Worm (Caenorhabditis elegans) whole organism, L4 larva: ENCODE measurements around the gene Y53G8AM.6.

ENCODE experiments used
- F49E8.2 ChIP-seq: sonication (generic microtip); optimal IDR thresholded peaks from 2 replicates; lab custom pipeline; 2016; ENCODE audit warnings: missing compliant biosample characterization, mild to moderate bottlenecking, missing genetic modification characterization, borderline replicate concordance
- T26A8.4 ChIP-seq: fragments of 200-800 bp; sonication (Bioruptor generic); IDR thresholded peaks from 2 replicates; pipeline ENCODE4 v1.3.6; 2022; ENCODE audit warnings: missing genetic modification characterization, missing compliant biosample characterization
- Y105C5A.15 ChIP-seq: fragments of 200-800 bp; sonication (Bioruptor generic); IDR thresholded peaks from 2 replicates; pipeline ENCODE4 v1.3.6; 2022; ENCODE audit warnings: missing genetic modification characterization, missing compliant biosample characterization
- Y48G9A.11 ChIP-seq: fragments of 200-800 bp; sonication (Bioruptor generic); IDR thresholded peaks from 2 replicates; pipeline ENCODE4 v1.3.6; 2022; ENCODE audit warnings: missing genetic modification reagents, missing genetic modification characterization, missing compliant biosample characterization
- Y75B8A.6 ChIP-seq: fragments of 200-800 bp; sonication (Bioruptor generic); IDR thresholded peaks from 2 replicates; pipeline ENCODE4 v1.3.6; 2022; ENCODE audit warnings: missing genetic modification reagents, missing genetic modification characterization, missing compliant biosample characterization
- ZK546.5 ChIP-seq, 2 experiments: sonication (generic microtip); optimal IDR thresholded peaks; 2 replicates each; lab custom pipeline; 2017; ENCODE audit warnings: missing biosample characterization in 2 of 2, missing genetic modification characterization in 2 of 2
- aha-1 ChIP-seq: fragments of 150-350 bp; peaks from one replicate; lab custom pipeline; 2014; ENCODE audit warnings: missing biosample characterization, missing genetic modification characterization
- aly-2 ChIP-seq: sonication (generic microtip); optimal IDR thresholded peaks from 2 replicates; lab custom pipeline; 2018; ENCODE audit warnings: missing biosample characterization, missing genetic modification characterization
- ama-1 ChIP-seq: fragments of 150-350 bp; optimal IDR thresholded peaks from 2 replicates; lab custom pipeline; 2014; ENCODE audit warnings: inconsistent platforms, mixed read lengths
- ceh-20 ChIP-seq: fragments of 200-800 bp; sonication (Bioruptor generic); IDR thresholded peaks from 2 replicates; pipeline ENCODE4 v1.3.6; 2022; ENCODE audit warnings: missing genetic modification reagents, missing genetic modification characterization, missing compliant biosample characterization
- ceh-28 ChIP-seq: fragments of 150-350 bp; optimal IDR thresholded peaks from 2 replicates; lab custom pipeline; 2014; ENCODE audit warnings: missing biosample characterization, missing genetic modification reagents, missing genetic modification characterization
- ctbp-1 ChIP-seq: fragments of 200-800 bp; sonication (Bioruptor generic); IDR thresholded peaks from 2 replicates; pipeline ENCODE4 v1.3.6; 2022; ENCODE audit warnings: missing genetic modification reagents, missing genetic modification characterization, missing compliant biosample characterization
- daf-12 ChIP-seq: fragments of 150-350 bp; optimal IDR thresholded peaks from 2 replicates; lab custom pipeline; 2014; ENCODE audit warnings: missing biosample characterization, missing genetic modification reagents, missing genetic modification characterization
- daf-19 ChIP-seq: fragments of 200-800 bp; sonication (Bioruptor generic); conservative IDR thresholded peaks from 2 replicates; pipeline ENCODE4 v1.3.6; 2022; ENCODE audit warnings: missing genetic modification characterization, missing compliant biosample characterization
- daf-8 ChIP-seq: fragments of 200-800 bp; sonication (Bioruptor generic); IDR thresholded peaks from 2 replicates; pipeline ENCODE4 v1.3.6; 2022; ENCODE audit warnings: missing genetic modification characterization, missing compliant biosample characterization
- dmd-9 ChIP-seq: fragments of 200-800 bp; sonication (Bioruptor generic); IDR thresholded peaks from 2 replicates; pipeline ENCODE4 v1.3.6; 2022; ENCODE audit warnings: missing genetic modification reagents, missing genetic modification characterization, missing compliant biosample characterization
- duxl-1 ChIP-seq: sonication (generic microtip); optimal IDR thresholded peaks from 2 replicates; lab custom pipeline; 2016; ENCODE audit warnings: mild to moderate bottlenecking, missing genetic modification characterization, moderate library complexity, missing compliant biosample characterization; ENCODE audit not compliant: poor library complexity
- egl-27 ChIP-seq: sonication (generic microtip); optimal IDR thresholded peaks from 3 replicates; lab custom pipeline; 2017; ENCODE audit warnings: missing biosample characterization, missing genetic modification reagents, missing genetic modification characterization
- egl-43 ChIP-seq: fragments of 200-800 bp; sonication (Bioruptor generic); IDR thresholded peaks from 2 replicates; pipeline ENCODE4 v1.3.6; 2022; ENCODE audit warnings: missing genetic modification reagents, missing genetic modification characterization, missing compliant biosample characterization
- fkh-10 ChIP-seq: fragments of 150-350 bp; optimal IDR thresholded peaks from 2 replicates; lab custom pipeline; 2014; ENCODE audit warnings: missing biosample characterization, missing genetic modification reagents, missing genetic modification characterization
- gei-8 ChIP-seq: fragments of 200-800 bp; sonication (Bioruptor generic); optimal IDR thresholded peaks from 2 replicates; lab custom pipeline; 2018; ENCODE audit warnings: mild to moderate bottlenecking, missing genetic modification characterization, missing compliant biosample characterization
- hif-1 ChIP-seq, 2 experiments: sonication (generic microtip); optimal IDR thresholded peaks; 2 replicates each; lab custom pipeline; 2016 to 2017; ENCODE audit warnings: missing compliant biosample characterization in 2 of 2, missing genetic modification characterization in 2 of 2, missing genetic modification reagents in 2 of 2, missing genotype in 2 of 2, mild to moderate bottlenecking in 1 of 2
- hmg-1.1 ChIP-seq: fragments of 200-800 bp; sonication (Bioruptor generic); IDR thresholded peaks from 2 replicates; pipeline ENCODE4 v1.3.6; 2022; ENCODE audit warnings: missing genetic modification reagents, missing genetic modification characterization, missing compliant biosample characterization
- jun-1 ChIP-seq: fragments of 150-350 bp; optimal IDR thresholded peaks from 2 replicates; lab custom pipeline; 2014; ENCODE audit warnings: missing biosample characterization, missing genetic modification reagents, missing genetic modification characterization
- lin-1 ChIP-seq: fragments of 200-800 bp; sonication (Bioruptor generic); IDR thresholded peaks from 2 replicates; pipeline ENCODE4 v1.3.6; 2022; ENCODE audit warnings: missing genetic modification reagents, missing genetic modification characterization, missing compliant biosample characterization
- lin-15B ChIP-seq: fragments of 150-350 bp; sonication (generic microtip); optimal IDR thresholded peaks from 3 replicates; lab custom pipeline; 2014; ENCODE audit warnings: missing biosample characterization, missing genetic modification characterization
- lin-38 ChIP-seq: fragments of 200-800 bp; sonication (Bioruptor generic); IDR thresholded peaks from 2 replicates; pipeline ENCODE4 v1.3.6; 2022; ENCODE audit warnings: missing genetic modification reagents, missing genetic modification characterization, missing compliant biosample characterization
- lir-3 ChIP-seq: sonication (generic microtip); optimal IDR thresholded peaks from 2 replicates; lab custom pipeline; 2016; ENCODE audit warnings: mild to moderate bottlenecking, missing genetic modification characterization, missing compliant biosample characterization
- mdt-29 ChIP-seq: fragments of 200-800 bp; sonication (Bioruptor generic); IDR thresholded peaks from 2 replicates; pipeline ENCODE4 v1.3.6; 2022; ENCODE audit warnings: missing genetic modification reagents, missing genetic modification characterization, missing compliant biosample characterization
- mxl-3 ChIP-seq: fragments of 200-800 bp; sonication (Bioruptor generic); optimal IDR thresholded peaks from 2 replicates; lab custom pipeline; 2018; ENCODE audit warnings: mild to moderate bottlenecking, missing genetic modification characterization, missing compliant biosample characterization
- nhr-10 ChIP-seq: fragments of 150-350 bp; optimal IDR thresholded peaks from 2 replicates; lab custom pipeline; 2014; ENCODE audit warnings: missing biosample characterization, missing genetic modification characterization
- nhr-11 ChIP-seq: fragments of 150-350 bp; optimal IDR thresholded peaks from 2 replicates; lab custom pipeline; 2014; ENCODE audit warnings: missing biosample characterization, missing genetic modification characterization
- nhr-77 ChIP-seq: fragments of 150-350 bp; optimal IDR thresholded peaks from 2 replicates; lab custom pipeline; 2014; ENCODE audit warnings: missing biosample characterization, missing genetic modification characterization
- php-3 ChIP-seq: fragments of 200-800 bp; sonication (Bioruptor generic); IDR thresholded peaks from 2 replicates; pipeline ENCODE4 v1.3.6; 2022; ENCODE audit warnings: missing genetic modification reagents, missing genetic modification characterization, missing compliant biosample characterization
- pqm-1 ChIP-seq: sonication (generic microtip); optimal IDR thresholded peaks from 2 replicates; lab custom pipeline; 2017; ENCODE audit warnings: missing biosample characterization, missing genetic modification characterization
- saeg-2 ChIP-seq: fragments of 200-800 bp; sonication (Bioruptor generic); IDR thresholded peaks from 2 replicates; pipeline ENCODE4 v1.3.6; 2022; ENCODE audit warnings: missing genetic modification reagents, missing genetic modification characterization, missing compliant biosample characterization
- sdz-12 ChIP-seq: fragments of 200-800 bp; sonication (Bioruptor generic); optimal IDR thresholded peaks from 2 replicates; lab custom pipeline; 2018; ENCODE audit warnings: mild to moderate bottlenecking, missing genetic modification characterization, missing compliant biosample characterization
- skn-1 ChIP-seq: fragments of 150-350 bp; optimal IDR thresholded peaks from 2 replicates; lab custom pipeline; 2014; ENCODE audit warnings: missing biosample characterization, missing genetic modification characterization
- snpc-1.2 ChIP-seq: fragments of 200-800 bp; sonication (Bioruptor generic); IDR thresholded peaks from 2 replicates; pipeline ENCODE4 v1.3.6; 2022; ENCODE audit warnings: missing genetic modification reagents, missing genetic modification characterization, missing compliant biosample characterization
- tra-1 ChIP-seq: fragments of 200-800 bp; sonication (Bioruptor generic); IDR thresholded peaks from 2 replicates; pipeline ENCODE4 v1.3.6; 2022; ENCODE audit warnings: missing genetic modification reagents, missing genetic modification characterization, missing compliant biosample characterization
- unc-39 ChIP-seq: sonication (generic microtip); optimal IDR thresholded peaks from 2 replicates; lab custom pipeline; 2017; ENCODE audit warnings: missing biosample characterization, missing genetic modification characterization
- vab-7 ChIP-seq: fragments of 200-800 bp; sonication (Bioruptor generic); IDR thresholded peaks from 2 replicates; pipeline ENCODE4 v1.3.6; 2022; ENCODE audit warnings: missing genetic modification reagents, missing genetic modification characterization, missing compliant biosample characterization
- zag-1 ChIP-seq: fragments of 150-350 bp; optimal IDR thresholded peaks from 2 replicates; lab custom pipeline; 2014; ENCODE audit warnings: missing biosample characterization, missing genetic modification characterization
- zfp-2 ChIP-seq: sonication (generic microtip); optimal IDR thresholded peaks from 2 replicates; lab custom pipeline; 2016; ENCODE audit warnings: mild to moderate bottlenecking, missing genetic modification characterization, missing compliant biosample characterization
- zip-11 ChIP-seq: fragments of 200-800 bp; sonication (Bioruptor generic); IDR thresholded peaks from 2 replicates; pipeline ENCODE4 v1.3.6; 2022; ENCODE audit warnings: missing genetic modification characterization, missing compliant biosample characterization
- zip-2 ChIP-seq: fragments of 150-350 bp; optimal IDR thresholded peaks from 2 replicates; lab custom pipeline; 2014; ENCODE audit warnings: missing biosample characterization, missing genetic modification characterization
- ztf-11 ChIP-seq: fragments of 150-350 bp; optimal IDR thresholded peaks from 2 replicates; lab custom pipeline; 2014; ENCODE audit warnings: missing biosample characterization, missing genetic modification characterization
- ztf-7 ChIP-seq: fragments of 150-350 bp; optimal IDR thresholded peaks from 2 replicates; lab custom pipeline; 2014; ENCODE audit warnings: missing biosample characterization, missing genetic modification characterization

Gene Y53G8AM.6

ce11 chrIII:3249038-3249420 lies 10.6 kb downstream of the Y53G8AM.6 start (continued):
- TF ChIP-seq hmg-1.1 (GFP tag; lab: Robert Waterston, UW) (peak; percentile 37), aly-2 (tag; lab: Kevin White, UChicago) (no peak), php-3 (GFP tag; lab: Robert Waterston, UW) (peak; percentile 60), T26A8.4 (GFP tag; lab: Robert Waterston, UW) (peak; percentile 74), ztf-7 (tag; lab: Kevin White, UChicago) (peak; percentile 11), fkh-10 (GFP tag; lab: Kevin White, UChicago) (no peak), ama-1 (lab: Kevin White, UChicago) (no peak), daf-12 (tag; lab: Kevin White, UChicago) (no peak), unc-39 (no peak), mxl-3 (GFP tag; lab: Kevin White, UChicago) (no peak), ZK546.5 (tag; optimal IDR thresholded peaks at IDR 0.05; lab: Kevin White, UChicago) (no peak), zfp-2 (tag; lab: Kevin White, UChicago) (peak; percentile 3), snpc-1.2 (GFP tag; lab: Robert Waterston, UW) (peak; percentile 60; the same call in 1 of the 2 replicates), tra-1 (GFP tag; lab: Robert Waterston, UW) (peak; percentile 83), mdt-29 (GFP tag; lab: Robert Waterston, UW) (peak; percentile 57; the same call in 1 of the 2 replicates), aha-1 (no peak), nhr-11 (tag; lab: Kevin White, UChicago) (no peak), saeg-2 (GFP tag; lab: Robert Waterston, UW) (0 out of 2 replicates have a peak, but pooled peaks have one; percentile 38), ceh-28 (tag; lab: Kevin White, UChicago) (no peak), zip-2 (no peak), dmd-9 (0 out of 2 replicates have a peak, but pooled peaks have one; percentile 19), ctbp-1 (peak; percentile 73), Y75B8A.6 (peak; percentile 58; the same call in 1 of the 2 replicates), egl-43 (GFP tag; lab: Robert Waterston, UW) (peak; percentile 87), nhr-10 (tag; lab: Kevin White, UChicago) (no peak), hif-1 (tag; optimal IDR thresholded peaks at IDR 0.05; lab: Kevin White, UChicago) (no peak), skn-1 (no peak), lin-1 (GFP tag; lab: Robert Waterston, UW) (peak; percentile 14; the same call in 1 of the 2 replicates), sdz-12 (peak; percentile 16), zip-11 (no peak), Y48G9A.11 (GFP tag; lab: Robert Waterston, UW) (no peak), pqm-1 (tag; lab: Kevin White, UChicago) (no peak), lir-3 (tag; lab: Kevin White, UChicago) (peak; percentile 52), lin-38 (peak; percentile 75), egl-27 (tag; lab: Kevin White, UChicago) (no peak), ztf-11 (tag; lab: Kevin White, UChicago) (no peak), nhr-77 (tag; lab: Kevin White, UChicago) (no peak), daf-19 (GFP tag; lab: Robert Waterston, UW) (0 out of 2 replicates have a peak, but pooled peaks have one; percentile 54), daf-8 (GFP tag; lab: Robert Waterston, UW) (no peak), jun-1 (tag; lab: Kevin White, UChicago) (no peak), lin-15B (no peak), gei-8 (peak; percentile 61), ceh-20 (GFP tag; lab: Robert Waterston, UW) (no peak; the same call in 1 of the 2 replicates), duxl-1 (tag; lab: Kevin White, UChicago) (peak; percentile 41), zag-1 (tag; lab: Kevin White, UChicago) (no peak), vab-7 (GFP tag; lab: Robert Waterston, UW) (peak; percentile 82), F49E8.2 (peak; percentile 64), Y105C5A.15 (GFP tag; lab: Robert Waterston, UW) (peak; percentile 73; the same call in 1 of the 2 replicates)
